Fruit fly (Drosophila melanogaster) whole organism, embryonic: Measurements from ENCODE around the gene CG33267.
A peak's percentile ranks its signal among the peaks of the same experiment; 100 is the strongest.

Experiments
- Atf6 ChIP-seq: fragments of 200-800 bp; sonication (Bioruptor generic); IDR thresholded peaks from 2 replicates; pipeline ENCODE4 v1.3.6; 2022; ENCODE audit warnings: missing biosample characterization, missing genetic modification characterization
- Awh ChIP-seq: fragments of 200-800 bp; sonication (Bioruptor generic); IDR thresholded peaks from 2 replicates; pipeline ENCODE4, ENCODE4 v1.3.6; 2022; ENCODE audit warnings: missing biosample characterization, missing genetic modification characterization
- CG10267 ChIP-seq: fragments of 200-800 bp; sonication (Bioruptor generic); optimal IDR thresholded peaks from 2 replicates; lab custom pipeline; 2018; ENCODE audit warnings: missing biosample characterization, mild to moderate bottlenecking, missing genetic modification characterization, moderate library complexity
- CG10543 ChIP-seq: fragments of 200-800 bp; sonication (Bioruptor generic); optimal IDR thresholded peaks from 3 replicates; lab custom pipeline; 2017; ENCODE audit warnings: missing biosample characterization, mild to moderate bottlenecking, missing genetic modification characterization, moderate library complexity
- CG11696 ChIP-seq: fragments of 200-800 bp; sonication (Bioruptor generic); IDR thresholded peaks from 2 replicates; pipeline ENCODE4 v1.3.6; 2022; ENCODE audit warnings: missing biosample characterization, missing genetic modification characterization
- CG15479 ChIP-seq: fragments of 200-800 bp; sonication (Bioruptor generic); optimal IDR thresholded peaks from 3 replicates; lab custom pipeline; 2019; ENCODE audit warnings: missing biosample characterization, mild to moderate bottlenecking, missing genetic modification characterization, moderate library complexity
- CG15601 ChIP-seq: fragments of 200-800 bp; sonication (Bioruptor generic); optimal IDR thresholded peaks from 3 replicates; lab custom pipeline; 2019; ENCODE audit warnings: missing biosample characterization, mild to moderate bottlenecking, missing genetic modification characterization, moderate library complexity
- CG1602 ChIP-seq: fragments of 200-800 bp; sonication (Bioruptor generic); optimal IDR thresholded peaks from 3 replicates; lab custom pipeline; 2016; ENCODE audit warnings: missing biosample characterization, missing genetic modification characterization
- CG18619 ChIP-seq: fragments of 200-800 bp; sonication (Bioruptor generic); optimal IDR thresholded peaks from 3 replicates; lab custom pipeline; 2017; ENCODE audit warnings: missing biosample characterization, mild to moderate bottlenecking, missing genetic modification characterization
- CG2120 ChIP-seq: fragments of 200-800 bp; sonication (Bioruptor generic); optimal IDR thresholded peaks from 3 replicates; lab custom pipeline; 2016; ENCODE audit warnings: missing biosample characterization, missing genetic modification characterization
- CG2678 ChIP-seq: fragments of 200-800 bp; sonication (Bioruptor generic); optimal IDR thresholded peaks from 3 replicates; lab custom pipeline; 2019; ENCODE audit warnings: missing biosample characterization, mild to moderate bottlenecking, missing genetic modification characterization, moderate library complexity
- CG32532 ChIP-seq: fragments of 200-800 bp; sonication (Bioruptor generic); IDR thresholded peaks from 2 replicates; pipeline ENCODE4 v1.3.6; 2022; ENCODE audit warnings: missing biosample characterization, missing genetic modification characterization
- CG33557 ChIP-seq: fragments of 200-800 bp; sonication (Bioruptor generic); optimal IDR thresholded peaks from 2 replicates; lab custom pipeline; 2019; ENCODE audit warnings: missing biosample characterization, mild to moderate bottlenecking, missing genetic modification characterization, moderate library complexity
- CG4820 ChIP-seq: fragments of 200-800 bp; sonication (Bioruptor generic); optimal IDR thresholded peaks from 3 replicates; lab custom pipeline; 2016; ENCODE audit warnings: missing biosample characterization, missing genetic modification characterization
- CG6254 ChIP-seq: fragments of 200-800 bp; sonication (Bioruptor generic); optimal IDR thresholded peaks from 3 replicates; lab custom pipeline; 2017; ENCODE audit warnings: mild to moderate bottlenecking, missing biosample characterization, missing genetic modification reagents, missing genetic modification characterization
- CG9609 ChIP-seq: fragments of 200-800 bp; sonication (Bioruptor generic); optimal IDR thresholded peaks from 3 replicates; lab custom pipeline; 2016; ENCODE audit warnings: missing biosample characterization, missing genetic modification characterization
- CG9932 ChIP-seq: fragments of 200-800 bp; sonication (Bioruptor generic); IDR thresholded peaks from 2 replicates; pipeline ENCODE4 v1.3.6; 2022; ENCODE audit warnings: missing biosample characterization, missing genetic modification characterization
- CHES-1-like ChIP-seq: fragments of 200-800 bp; sonication (Bioruptor generic); optimal IDR thresholded peaks from 2 replicates; lab custom pipeline; 2016; ENCODE audit warnings: missing biosample characterization, missing genetic modification characterization
- Dll ChIP-seq: fragments of 200-800 bp; sonication (Bioruptor generic); IDR thresholded peaks from 4 replicates; pipeline ENCODE4 v1.3.6; 2022; ENCODE audit warnings: missing biosample characterization, missing genetic modification characterization; ENCODE audit not compliant: partially characterized antibody
- E2f1 ChIP-seq: fragments of 200-800 bp; sonication (Bioruptor generic); IDR thresholded peaks from 2 replicates; pipeline ENCODE4 v1.3.6; 2022; ENCODE audit warnings: missing biosample characterization, missing genetic modification characterization
- E2f2 ChIP-seq: fragments of 200-800 bp; sonication (Bioruptor generic); IDR thresholded peaks from 2 replicates; pipeline ENCODE4 v1.3.6; 2022; ENCODE audit warnings: missing biosample characterization, missing genetic modification characterization
- Ets97D ChIP-seq: fragments of 200-800 bp; sonication (Bioruptor generic); optimal IDR thresholded peaks from 3 replicates; lab custom pipeline; 2016; ENCODE audit warnings: missing biosample characterization, missing genetic modification characterization
- Fer1 ChIP-seq: fragments of 200-800 bp; sonication (Bioruptor generic); optimal IDR thresholded peaks from 2 replicates; lab custom pipeline; 2017; ENCODE audit warnings: missing biosample characterization, mild to moderate bottlenecking, missing genetic modification characterization
- HmgD ChIP-seq: fragments of 200-800 bp; sonication (Bioruptor generic); optimal IDR thresholded peaks from 3 replicates; lab custom pipeline; 2016; ENCODE audit warnings: missing biosample characterization, missing genetic modification characterization
- HmgZ ChIP-seq: fragments of 200-800 bp; sonication (Bioruptor generic); optimal IDR thresholded peaks from 2 replicates; lab custom pipeline; 2018; ENCODE audit warnings: missing biosample characterization, mild to moderate bottlenecking, missing genetic modification characterization
- Hmr ChIP-seq: fragments of 200-800 bp; sonication (Bioruptor generic); optimal IDR thresholded peaks from 3 replicates; lab custom pipeline; 2017; ENCODE audit warnings: mild to moderate bottlenecking, missing biosample characterization, missing genetic modification reagents, missing genetic modification characterization
- MBD-R2 ChIP-seq: fragments of 200-800 bp; sonication (Bioruptor generic); IDR thresholded peaks from 2 replicates; pipeline ENCODE4 v1.3.6; 2022; ENCODE audit warnings: missing biosample characterization, missing genetic modification characterization
- Meics ChIP-seq: fragments of 200-800 bp; sonication (Bioruptor generic); optimal IDR thresholded peaks from 2 replicates; lab custom pipeline; 2017; ENCODE audit warnings: missing biosample characterization, mild to moderate bottlenecking, missing genetic modification characterization
- Optix ChIP-seq: fragments of 200-800 bp; sonication (Bioruptor generic); IDR thresholded peaks from 3 replicates; pipeline ENCODE4 v1.3.6; 2022; ENCODE audit warnings: missing biosample characterization, missing genetic modification characterization
- Pdp1 ChIP-seq, 2 experiments: fragments of 200-800 bp; sonication (Bioruptor generic); optimal IDR thresholded peaks; 3 replicates each; lab custom pipeline; 2016; ENCODE audit warnings: missing biosample characterization in 2 of 2, missing genetic modification characterization in 2 of 2, mild to moderate bottlenecking in 1 of 2, moderate library complexity in 1 of 2
- bab2 ChIP-seq: fragments of 200-800 bp; sonication (Bioruptor generic); optimal IDR thresholded peaks from 2 replicates; lab custom pipeline; 2016; ENCODE audit warnings: missing biosample characterization, missing genetic modification characterization
- br ChIP-seq: fragments of >200 bp; optimal IDR thresholded peaks from 2 replicates; lab custom pipeline; 2017
- corto ChIP-seq: fragments of 200-800 bp; sonication (Bioruptor generic); optimal IDR thresholded peaks from 2 replicates; lab custom pipeline; 2016; ENCODE audit warnings: missing biosample characterization, mild to moderate bottlenecking, missing genetic modification characterization, moderate library complexity
- crc ChIP-seq: fragments of 200-800 bp; sonication (Bioruptor generic); optimal IDR thresholded peaks from 2 replicates; lab custom pipeline; 2016; ENCODE audit warnings: missing biosample characterization, missing genetic modification characterization
- croc ChIP-seq: fragments of 200-800 bp; sonication (Bioruptor generic); conservative IDR thresholded peaks from 3 replicates; pipeline ENCODE4 v1.3.6; 2022; ENCODE audit warnings: missing biosample characterization, missing genetic modification characterization
- crol ChIP-seq: fragments of 200-800 bp; sonication (Bioruptor generic); IDR thresholded peaks from 2 replicates; pipeline ENCODE4 v1.3.6; 2022; ENCODE audit warnings: missing biosample characterization, missing genetic modification characterization
- dm ChIP-seq: fragments of 200-800 bp; sonication (Bioruptor generic); optimal IDR thresholded peaks from 3 replicates; lab custom pipeline; 2016; ENCODE audit warnings: missing biosample characterization, missing genetic modification characterization
- ems ChIP-seq: fragments of 200-800 bp; sonication (Bioruptor generic); optimal IDR thresholded peaks from 3 replicates; lab custom pipeline; 2016; ENCODE audit warnings: missing biosample characterization, missing genetic modification characterization
- en ChIP-seq: fragments of 200-800 bp; sonication (Bioruptor generic); optimal IDR thresholded peaks from 2 replicates; lab custom pipeline; 2016; ENCODE audit warnings: missing biosample characterization, missing genetic modification characterization
- gcm ChIP-seq: fragments of 200-800 bp; sonication (Bioruptor generic); optimal IDR thresholded peaks from 2 replicates; lab custom pipeline; 2019; ENCODE audit warnings: missing biosample characterization, mild to moderate bottlenecking, missing genetic modification characterization, moderate library complexity
- gt ChIP-seq: fragments of 200-800 bp; sonication (Bioruptor generic); IDR thresholded peaks from 2 replicates; pipeline ENCODE4 v1.3.6; 2022; ENCODE audit warnings: missing biosample characterization, missing genetic modification characterization
- p53 ChIP-seq: fragments of 200-800 bp; sonication (Bioruptor generic); optimal IDR thresholded peaks from 2 replicates; lab custom pipeline; 2016; ENCODE audit warnings: missing biosample characterization, missing genetic modification characterization
- pho ChIP-seq: fragments of 200-800 bp; sonication (Bioruptor generic); optimal IDR thresholded peaks from 2 replicates; lab custom pipeline; 2016; ENCODE audit warnings: missing biosample characterization, missing genetic modification characterization
- pita ChIP-seq: fragments of 200-800 bp; sonication (Bioruptor generic); optimal IDR thresholded peaks from 2 replicates; lab custom pipeline; 2017; ENCODE audit warnings: missing biosample characterization, mild to moderate bottlenecking, missing genetic modification characterization
- sens ChIP-seq: fragments of 200-800 bp; sonication (Bioruptor generic); peaks from one replicate; lab custom pipeline; 2016; ENCODE audit warnings: missing biosample characterization, missing genetic modification characterization
- shn ChIP-seq: fragments of 200-800 bp; sonication (Bioruptor generic); optimal IDR thresholded peaks from 3 replicates; lab custom pipeline; 2016; ENCODE audit warnings: missing biosample characterization, missing genetic modification characterization
- sim ChIP-seq: fragments of 200-800 bp; sonication (Bioruptor generic); IDR thresholded peaks from 2 replicates; pipeline ENCODE4 v1.3.6; 2022; ENCODE audit warnings: missing biosample characterization, missing genetic modification characterization
- tll ChIP-seq, 2 experiments: fragments of 200-800 bp in 1 of 2; fragments of >200 bp in 1 of 2; sonication (Bioruptor generic) in 1 of 2; optimal IDR thresholded peaks; 2 replicates each; lab custom pipeline; 2017 to 2019; ENCODE audit warnings: missing biosample characterization in 2 of 2, missing genetic modification characterization in 2 of 2, mild to moderate bottlenecking in 1 of 2, moderate library complexity in 1 of 2
- tup ChIP-seq: fragments of 200-800 bp; sonication (Bioruptor generic); optimal IDR thresholded peaks from 2 replicates; lab custom pipeline; 2016; ENCODE audit warnings: missing biosample characterization, mild to moderate bottlenecking, missing genetic modification characterization, moderate library complexity
- zfh2 ChIP-seq: fragments of 200-800 bp; sonication (Bioruptor generic); optimal IDR thresholded peaks from 2 replicates; lab custom pipeline; 2016; ENCODE audit warnings: missing biosample characterization, missing genetic modification characterization

CG33267 gene

dm6 chr3L:11555662-11556460, 8.4 kb upstream of the CG33267 start (continued):
- TF ChIP-seq ems (GFP tag; lab: Kevin White, UChicago): no peak
- TF ChIP-seq CG2120 (GFP tag; lab: Kevin White, UChicago): peak; percentile 70
- TF ChIP-seq Awh (GFP tag; lab: Robert Waterston, UW): no peak
- TF ChIP-seq gt (GFP tag; lab: Robert Waterston, UW): no peak
- TF ChIP-seq CG18619 (GFP tag; lab: Kevin White, UChicago): peak; percentile 62
- TF ChIP-seq tup (GFP tag; lab: Kevin White, UChicago): no peak
- TF ChIP-seq Pdp1 (GFP tag; optimal IDR thresholded peaks at IDR 0.05; lab: Kevin White, UChicago): peak in 1 of 2 experiments; percentile 59
- peak; percentile 65 for TF ChIP-seq CG32532
- no peak for TF ChIP-seq CG6254 (GFP tag; lab: Kevin White, UChicago)
- peak; percentile 91 for TF ChIP-seq CG2678
- TF ChIP-seq Hmr: peak; percentile 72
- TF ChIP-seq br (lab: Kevin White, UChicago): no peak
- no peak; the same call in 1 of the 2 replicates for TF ChIP-seq E2f1
- TF ChIP-seq Optix: 0 out of 3 replicates have a peak, but pooled peaks have one; percentile 40
- peak; percentile 10 for TF ChIP-seq shn (GFP tag; lab: Kevin White, UChicago)
- TF ChIP-seq CG11696 (GFP tag; lab: Robert Waterston, UW): no peak
- TF ChIP-seq Dll (GFP tag; lab: Robert Waterston, UW): no peak
- peak; percentile 84 for TF ChIP-seq CG15601 (tag; lab: Kevin White, UChicago)
- TF ChIP-seq zfh2 (GFP tag; lab: Kevin White, UChicago): no peak
- peak; percentile 62 for TF ChIP-seq bab2 (GFP tag; lab: Kevin White, UChicago)
- peak; percentile 86 for TF ChIP-seq CG10543 (GFP tag; lab: Kevin White, UChicago)
- no peak for TF ChIP-seq sim (GFP tag; lab: Robert Waterston, UW)
- TF ChIP-seq HmgZ: peak; percentile 65
- peak; percentile 69 for TF ChIP-seq CG33557 (GFP tag; lab: Kevin White, UChicago)
- no peak for TF ChIP-seq crc (GFP tag; lab: Kevin White, UChicago)
- TF ChIP-seq CG4820 (GFP tag; lab: Kevin White, UChicago): peak; percentile 70
- peak; percentile 57 for TF ChIP-seq CG9932 (GFP tag; lab: Robert Waterston, UW)
- peak; percentile 61 for TF ChIP-seq CHES-1-like
- TF ChIP-seq en (GFP tag; lab: Kevin White, UChicago): peak; percentile 24
- peak; percentile 31 for TF ChIP-seq dm (GFP tag; lab: Kevin White, UChicago)
- peak; percentile 65 for TF ChIP-seq Atf6 (GFP tag; lab: Robert Waterston, UW)
- TF ChIP-seq tll (GFP tag; optimal IDR thresholded peaks at IDR 0.05; lab: Kevin White, UChicago): no peak
- TF ChIP-seq HmgD (GFP tag; lab: Kevin White, UChicago): no peak
- TF ChIP-seq CG15479: no peak
- TF ChIP-seq Fer1: peak; percentile 41
- no peak for TF ChIP-seq pita (GFP tag; lab: Kevin White, UChicago)
- peak; percentile 55 for TF ChIP-seq pho (GFP tag; lab: Kevin White, UChicago)
- peak; percentile 36; the same call in 1 of the 2 replicates for TF ChIP-seq E2f2 (GFP tag; lab: Robert Waterston, UW)
- TF ChIP-seq MBD-R2 (GFP tag; lab: Robert Waterston, UW): no peak
- TF ChIP-seq sens: peak; percentile 88
- TF ChIP-seq Meics: peak; percentile 79
- TF ChIP-seq CG1602 (GFP tag; lab: Kevin White, UChicago): peak; percentile 67
- no peak for TF ChIP-seq Ets97D
- TF ChIP-seq gcm: peak; percentile 53
- TF ChIP-seq p53 (GFP tag; lab: Kevin White, UChicago): no peak
- no peak for TF ChIP-seq CG9609 (GFP tag; lab: Kevin White, UChicago)
- no peak; the same call in 1 of the 3 replicates for TF ChIP-seq croc (GFP tag; lab: Robert Waterston, UW)
- TF ChIP-seq crol: peak; percentile 99
- peak; percentile 79 for TF ChIP-seq CG10267
- TF ChIP-seq corto (GFP tag; lab: Kevin White, UChicago): no peak
